Worm (Caenorhabditis elegans) whole organism, young adult: Measurements from ENCODE around the gene srd-12.

Experiments used
- B0261.1 ChIP-seq: sonication (generic microtip); optimal IDR thresholded peaks from 2 replicates; lab custom pipeline; 2016; ENCODE audit warnings: mild to moderate bottlenecking, missing genetic modification characterization, moderate library complexity, missing compliant biosample characterization
- B0336.3 ChIP-seq: fragments of 200-800 bp; sonication (Bioruptor generic); IDR thresholded peaks from 2 replicates; pipeline ENCODE4 v1.3.6; 2022; ENCODE audit warnings: missing genetic modification characterization, missing compliant biosample characterization
- C06A6.2 ChIP-seq: fragments of 200-800 bp; sonication (Bioruptor generic); conservative IDR thresholded peaks from 2 replicates; pipeline ENCODE4 v1.3.6; 2022; ENCODE audit warnings: missing genetic modification characterization, missing compliant biosample characterization
- F10E7.11 ChIP-seq: sonication (generic microtip); optimal IDR thresholded peaks from 2 replicates; lab custom pipeline; 2017; ENCODE audit warnings: mild to moderate bottlenecking, missing genetic modification characterization, moderate library complexity, missing compliant biosample characterization
- F23B12.7 ChIP-seq: sonication (generic microtip); optimal IDR thresholded peaks from 2 replicates; lab custom pipeline; 2017; ENCODE audit warnings: missing genetic modification characterization, mild to moderate bottlenecking, missing compliant biosample characterization, antibody characterized with exemption, moderate library complexity; ENCODE audit not compliant: insufficient read depth
- F39B2.1 ChIP-seq: fragments of 200-800 bp; sonication (Bioruptor generic); IDR thresholded peaks from 2 replicates; pipeline ENCODE4 v1.3.6; 2022; ENCODE audit warnings: missing genetic modification reagents, missing genetic modification characterization, missing compliant biosample characterization
- F55B11.4 ChIP-seq: sonication (generic microtip); optimal IDR thresholded peaks from 2 replicates; lab custom pipeline; 2016; ENCODE audit warnings: missing compliant biosample characterization, missing genetic modification characterization, borderline replicate concordance; ENCODE audit not compliant: insufficient read depth
- F57C9.4 ChIP-seq: sonication (generic microtip); optimal IDR thresholded peaks from 2 replicates; lab custom pipeline; 2017; ENCODE audit warnings: mild to moderate bottlenecking, missing genetic modification characterization, missing compliant biosample characterization
- T26A5.8 ChIP-seq: sonication (generic microtip); optimal IDR thresholded peaks from 2 replicates; lab custom pipeline; 2016; ENCODE audit warnings: missing genetic modification characterization, missing compliant biosample characterization
- Y56A3A.18 ChIP-seq: fragments of 200-800 bp; sonication (Bioruptor generic); IDR thresholded peaks from 2 replicates; pipeline ENCODE4 v1.3.6; 2022; ENCODE audit warnings: missing genetic modification reagents, missing genetic modification characterization, missing compliant biosample characterization
- Y67H2A.10 ChIP-seq: fragments of 200-800 bp; sonication (Bioruptor generic); conservative IDR thresholded peaks from 2 replicates; pipeline ENCODE4 v1.3.6; 2022; ENCODE audit warnings: missing genetic modification reagents, missing genetic modification characterization, missing compliant biosample characterization
- attf-5 ChIP-seq: fragments of 200-800 bp; sonication (Bioruptor generic); optimal IDR thresholded peaks from 2 replicates; lab custom pipeline; 2018; ENCODE audit warnings: mild to moderate bottlenecking, missing genetic modification characterization, missing compliant biosample characterization
- bed-1 ChIP-seq: fragments of 200-800 bp; sonication (Bioruptor generic); IDR thresholded peaks from 2 replicates; pipeline ENCODE4 v1.3.6; 2022; ENCODE audit warnings: missing genetic modification reagents, missing genetic modification characterization, missing compliant biosample characterization
- ccch-3 ChIP-seq: fragments of 200-800 bp; sonication (Bioruptor generic); optimal IDR thresholded peaks from 2 replicates; lab custom pipeline; 2018; ENCODE audit warnings: mild to moderate bottlenecking, missing genetic modification characterization, missing compliant biosample characterization
- cebp-1 ChIP-seq, 2 experiments: fragments of 200-800 bp in 1 of 2; sonication (Bioruptor generic) in 1 of 2; sonication (generic microtip) in 1 of 2; IDR thresholded peaks in 1 of 2; optimal IDR thresholded peaks in 1 of 2; 2 replicates each; pipeline versions ENCODE4 v1.3.6 to Lab custom; 2017 to 2022; ENCODE audit warnings: missing compliant biosample characterization in 2 of 2, missing genetic modification characterization in 2 of 2, mild to moderate bottlenecking in 1 of 2, missing genetic modification reagents in 1 of 2, moderate library complexity in 1 of 2
- ceh-100 ChIP-seq: fragments of 200-800 bp; sonication (Bioruptor generic); IDR thresholded peaks from 2 replicates; pipeline ENCODE4 v1.3.6; 2022; ENCODE audit warnings: missing genetic modification reagents, missing genetic modification characterization, missing compliant biosample characterization
- ceh-27 ChIP-seq: fragments of 200-800 bp; sonication (Bioruptor generic); optimal IDR thresholded peaks from 2 replicates; lab custom pipeline; 2018; ENCODE audit warnings: mild to moderate bottlenecking, missing genetic modification characterization, moderate library complexity, missing compliant biosample characterization
- ceh-58 ChIP-seq: fragments of 200-800 bp; sonication (Bioruptor generic); IDR thresholded peaks from 2 replicates; pipeline ENCODE4 v1.3.6; 2022; ENCODE audit warnings: missing genetic modification characterization, missing compliant biosample characterization
- chd-7 ChIP-seq: sonication (generic microtip); optimal IDR thresholded peaks from 2 replicates; lab custom pipeline; 2016; ENCODE audit warnings: mild to moderate bottlenecking, missing genetic modification characterization, moderate library complexity, missing compliant biosample characterization
- die-1 ChIP-seq: sonication (generic microtip); optimal IDR thresholded peaks from 2 replicates; lab custom pipeline; 2016; ENCODE audit warnings: missing genotype, mild to moderate bottlenecking, missing genetic modification characterization, missing compliant biosample characterization
- dox-1 ChIP-seq: fragments of 200-800 bp; sonication (Bioruptor generic); IDR thresholded peaks from 2 replicates; pipeline ENCODE4 v1.3.6; 2022; ENCODE audit warnings: missing genetic modification reagents, missing genetic modification characterization, missing compliant biosample characterization
- dpff-1 ChIP-seq: sonication (generic microtip); optimal IDR thresholded peaks from 2 replicates; lab custom pipeline; 2017; ENCODE audit warnings: mild to moderate bottlenecking, missing genetic modification characterization, missing compliant biosample characterization
- efl-1 ChIP-seq: fragments of 150-350 bp; optimal IDR thresholded peaks from 2 replicates; lab custom pipeline; 2014; ENCODE audit warnings: missing biosample characterization, missing genetic modification reagents, missing genetic modification characterization
- egl-18 ChIP-seq: fragments of 200-800 bp; sonication (Bioruptor generic); IDR thresholded peaks from 2 replicates; pipeline ENCODE4 v1.3.6; 2022; ENCODE audit warnings: missing genetic modification reagents, missing genetic modification characterization, missing compliant biosample characterization
- egl-44 ChIP-seq: fragments of 200-800 bp; sonication (Bioruptor generic); IDR thresholded peaks from 2 replicates; pipeline ENCODE4 v1.3.6; 2022; ENCODE audit warnings: missing genetic modification reagents, missing genetic modification characterization, missing compliant biosample characterization
- egrh-3 ChIP-seq: fragments of 200-800 bp; sonication (Bioruptor generic); IDR thresholded peaks from 2 replicates; pipeline ENCODE4 v1.3.6; 2022; ENCODE audit warnings: missing genetic modification reagents, missing genetic modification characterization, missing compliant biosample characterization
- fkh-3 ChIP-seq: sonication (generic microtip); optimal IDR thresholded peaks from 2 replicates; lab custom pipeline; 2016; ENCODE audit warnings: mild to moderate bottlenecking, missing genetic modification characterization, missing compliant biosample characterization
- him-1 ChIP-seq: sonication (generic microtip); optimal IDR thresholded peaks from 2 replicates; lab custom pipeline; 2016; ENCODE audit warnings: missing genotype, missing genetic modification reagents, missing genetic modification characterization, missing compliant biosample characterization
- hlh-12 ChIP-seq: sonication (generic microtip); optimal IDR thresholded peaks from 2 replicates; lab custom pipeline; 2016; ENCODE audit warnings: missing genetic modification characterization, missing compliant biosample characterization
- hlh-26 ChIP-seq: fragments of 200-800 bp; sonication (Bioruptor generic); conservative IDR thresholded peaks from 2 replicates; pipeline ENCODE4 v1.3.6; 2022; ENCODE audit warnings: missing genetic modification reagents, missing genetic modification characterization, missing compliant biosample characterization
- hsf-1 ChIP-seq: fragments of 200-800 bp; sonication (Bioruptor generic); IDR thresholded peaks from 2 replicates; pipeline ENCODE4 v1.3.6; 2022; ENCODE audit warnings: missing genetic modification reagents, missing genetic modification characterization, missing compliant biosample characterization
- lag-1 ChIP-seq: fragments of 200-800 bp; sonication (Bioruptor generic); IDR thresholded peaks from 2 replicates; pipeline ENCODE4 v1.3.6; 2022; ENCODE audit warnings: missing genetic modification reagents, missing genetic modification characterization, missing compliant biosample characterization
- let-526 ChIP-seq: fragments of 200-800 bp; sonication (Bioruptor generic); IDR thresholded peaks from 2 replicates; pipeline ENCODE4 v1.3.6; 2022; ENCODE audit warnings: missing genetic modification reagents, missing genetic modification characterization, missing compliant biosample characterization
- lsy-27 ChIP-seq: sonication (generic microtip); optimal IDR thresholded peaks from 2 replicates; lab custom pipeline; 2017; ENCODE audit warnings: missing genetic modification characterization, mild to moderate bottlenecking, missing compliant biosample characterization, antibody characterized with exemption, missing genotype, borderline replicate concordance; ENCODE audit not compliant: insufficient read depth
- madf-8 ChIP-seq: fragments of 200-800 bp; sonication (Bioruptor generic); conservative IDR thresholded peaks from 2 replicates; pipeline ENCODE4 v1.3.6; 2022; ENCODE audit warnings: missing genetic modification reagents, missing genetic modification characterization, missing compliant biosample characterization
- mel-28 ChIP-seq: sonication (generic microtip); optimal IDR thresholded peaks from 2 replicates; lab custom pipeline; 2016; ENCODE audit warnings: borderline replicate concordance, mild to moderate bottlenecking, missing genetic modification characterization, missing compliant biosample characterization
- mes-4 ChIP-seq: sonication (generic microtip); optimal IDR thresholded peaks from 2 replicates; lab custom pipeline; 2016; ENCODE audit warnings: missing genotype, missing genetic modification characterization, missing compliant biosample characterization
- nfya-2 ChIP-seq: fragments of 200-800 bp; sonication (Bioruptor generic); IDR thresholded peaks from 2 replicates; pipeline ENCODE4 v1.3.6; 2022; ENCODE audit warnings: missing genetic modification reagents, missing genetic modification characterization, missing compliant biosample characterization
- nhr-80 ChIP-seq: sonication (generic microtip); optimal IDR thresholded peaks from 2 replicates; lab custom pipeline; 2016; ENCODE audit warnings: missing genetic modification characterization, missing compliant biosample characterization
- nhr-90 ChIP-seq: sonication (generic microtip); optimal IDR thresholded peaks from 2 replicates; lab custom pipeline; 2016; ENCODE audit warnings: missing genotype, mild to moderate bottlenecking, missing genetic modification characterization, missing compliant biosample characterization
- pbrm-1 ChIP-seq: fragments of 200-800 bp; sonication (Bioruptor generic); IDR thresholded peaks from 2 replicates; pipeline ENCODE4 v1.3.6; 2022; ENCODE audit warnings: missing genetic modification reagents, missing genetic modification characterization, missing compliant biosample characterization
- rcor-1 ChIP-seq: fragments of 200-800 bp; sonication (Bioruptor generic); IDR thresholded peaks from 2 replicates; pipeline ENCODE4 v1.3.6; 2022; ENCODE audit warnings: missing genetic modification reagents, missing genetic modification characterization, missing compliant biosample characterization
- snpc-4 ChIP-seq, 5 experiments: fragments of 150-350 bp in 1 of 5; sonication (generic microtip) in 4 of 5; optimal IDR thresholded peaks; 2 replicates each; lab custom pipeline; 2014 to 2018; ENCODE audit warnings: missing genetic modification characterization in 5 of 5, missing biosample characterization in 3 of 5, antibody characterized with exemption in 2 of 5, mild to moderate bottlenecking in 2 of 5, missing compliant biosample characterization in 2 of 5, missing genotype in 2 of 5, moderate library complexity in 2 of 5, missing genetic modification reagents in 1 of 5
- somi-1 ChIP-seq: fragments of 200-800 bp; sonication (Bioruptor generic); optimal IDR thresholded peaks from 2 replicates; lab custom pipeline; 2018; ENCODE audit warnings: mild to moderate bottlenecking, missing genetic modification characterization, missing compliant biosample characterization
- tbp1 ChIP-seq: fragments of 200-800 bp; sonication (Bioruptor generic); optimal IDR thresholded peaks from 2 replicates; lab custom pipeline; 2018; ENCODE audit warnings: mild to moderate bottlenecking, missing genetic modification characterization, missing compliant biosample characterization
- zfh-2 ChIP-seq: fragments of 200-800 bp; sonication (Bioruptor generic); conservative IDR thresholded peaks from 2 replicates; pipeline ENCODE4 v1.3.6; 2022; ENCODE audit warnings: missing genetic modification reagents, missing genetic modification characterization, missing compliant biosample characterization

The srd-12 gene

DNA sequence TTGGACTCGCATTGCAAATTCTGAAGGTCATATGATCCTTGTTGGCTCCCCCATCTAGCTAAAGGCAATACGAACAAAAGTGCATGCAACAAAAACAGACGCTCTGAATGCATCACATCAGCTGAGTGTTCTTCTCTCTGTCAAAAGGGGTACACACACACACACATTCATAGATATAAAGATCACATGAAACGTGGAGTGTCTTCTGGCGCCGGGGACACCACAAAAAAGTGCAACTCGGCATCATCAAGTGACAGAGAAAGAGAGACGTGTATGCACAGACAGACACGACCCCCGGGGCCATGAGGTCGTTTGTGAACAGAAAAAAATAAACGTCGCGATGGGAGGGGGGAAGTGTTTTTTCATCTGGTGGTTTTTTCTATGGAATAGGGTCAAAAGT, 22.7 kb downstream of the srd-12 start (continued):
- TF ChIP-seq attf-5 (GFP tag; lab: Kevin White, UChicago) (peak; percentile 76), egrh-3 (0 out of 2 replicates have a peak, but pooled peaks have one; percentile 7), F39B2.1 (no peak), F57C9.4 (tag; lab: Kevin White, UChicago) (no peak), chd-7 (tag; lab: Kevin White, UChicago) (peak; percentile 78), lag-1 (GFP tag; lab: Robert Waterston, UW) (no peak), F55B11.4 (tag; lab: Kevin White, UChicago) (no peak), ccch-3 (no peak), egl-44 (no peak), cebp-1 (GFP tag; IDR thresholded peaks at IDR 0.05; lab: Robert Waterston, UW) (0 out of 2 replicates have a peak, but pooled peaks have one; percentile 45), cebp-1 (tag; optimal IDR thresholded peaks at IDR 0.05; lab: Kevin White, UChicago) (peak; percentile 83), hlh-26 (GFP tag; lab: Robert Waterston, UW) (no peak), hlh-12 (tag; lab: Kevin White, UChicago) (no peak), T26A5.8 (tag; lab: Kevin White, UChicago) (no peak), pbrm-1 (0 out of 2 replicates have a peak, but pooled peaks have one; percentile 41), lsy-27 (no peak), hsf-1 (GFP tag; lab: Robert Waterston, UW) (no peak), F23B12.7 (tag; lab: Kevin White, UChicago) (peak; percentile 1), nfya-2 (GFP tag; lab: Robert Waterston, UW) (no peak), nhr-90 (tag; lab: Kevin White, UChicago) (no peak), dpff-1 (tag; lab: Kevin White, UChicago) (no peak), C06A6.2 (GFP tag; lab: Robert Waterston, UW) (no peak; the same call in 1 of the 2 replicates), dox-1 (GFP tag; lab: Robert Waterston, UW) (peak; percentile 72), snpc-4 (GFP tag; optimal IDR thresholded peaks at IDR 0.05; lab: Kevin White, UChicago) (no peak), snpc-4 (tag; optimal IDR thresholded peaks at IDR 0.05; lab: Kevin White, UChicago) (peak in 3 of 4 experiments; percentile 13 to 62 (median 31)), nhr-80 (tag; lab: Kevin White, UChicago) (peak; percentile 6), egl-18 (GFP tag; lab: Robert Waterston, UW) (no peak), zfh-2 (GFP tag; lab: Robert Waterston, UW) (peak; percentile 94), madf-8 (no peak), bed-1 (GFP tag; lab: Robert Waterston, UW) (no peak), ceh-100 (GFP tag; lab: Robert Waterston, UW) (no peak), B0336.3 (GFP tag; lab: Robert Waterston, UW) (0 out of 2 replicates have a peak, but pooled peaks have one; percentile 45), efl-1 (GFP tag; lab: Kevin White, UChicago) (no peak), rcor-1 (no peak), ceh-27 (GFP tag; lab: Kevin White, UChicago) (peak; percentile 77), Y56A3A.18 (GFP tag; lab: Robert Waterston, UW) (no peak), F10E7.11 (no peak), let-526 (GFP tag; lab: Robert Waterston, UW) (peak; percentile 60; the same call in 1 of the 2 replicates), Y67H2A.10 (GFP tag; lab: Robert Waterston, UW) (no peak), B0261.1 (tag; lab: Kevin White, UChicago) (no peak), somi-1 (GFP tag; lab: Kevin White, UChicago) (peak; percentile 92), ceh-58 (GFP tag; lab: Robert Waterston, UW) (no peak), mel-28 (tag; lab: Kevin White, UChicago) (no peak), him-1 (tag; lab: Kevin White, UChicago) (no peak), tbp1 (GFP tag; lab: Kevin White, UChicago) (peak; percentile 25), fkh-3 (tag; lab: Kevin White, UChicago) (no peak), die-1 (tag; lab: Kevin White, UChicago) (no peak), mes-4 (tag; lab: Kevin White, UChicago) (no peak)
